Fruit fly (Drosophila melanogaster): Measurements from ENCODE around the gene CG33159.

Gene CG33159

dm6 chr3L:3178530-3179096 lies 25.6 kb downstream of the CG33159 start, which contains the start of the genes MnM and Girdin (continued):
- TF ChIP-seq bigmax (GFP tag; optimal IDR thresholded peaks at IDR 0.05) = no peak
- peak; percentile 39 for TF ChIP-seq Camta (GFP tag; optimal IDR thresholded peaks at IDR 0.05)
- TF ChIP-seq danr (GFP tag; IDR thresholded peaks at IDR 0.05) = no peak
- TF ChIP-seq CG4617 (GFP tag; optimal IDR thresholded peaks at IDR 0.05; ENCODE audit: borderline replicate concordance) = peak; percentile 84
- TF ChIP-seq grau (tag; optimal IDR thresholded peaks at IDR 0.05) = peak; percentile 74
- peak; percentile 38 for TF ChIP-seq dmrt11E (tag; optimal IDR thresholded peaks at IDR 0.05)
- peak; percentile 40 for TF ChIP-seq p53 (GFP tag; optimal IDR thresholded peaks at IDR 0.05)
- TF ChIP-seq disco-r (GFP tag; optimal IDR thresholded peaks at IDR 0.05) = peak; percentile 44
- no peak for TF ChIP-seq sug (tag; optimal IDR thresholded peaks at IDR 0.05)
- no peak for TF ChIP-seq D19B (GFP tag; optimal IDR thresholded peaks at IDR 0.05)
- TF ChIP-seq zf30C (GFP tag; optimal IDR thresholded peaks at IDR 0.05) = no peak
- peak; percentile 53 for TF ChIP-seq pb (GFP tag; optimal IDR thresholded peaks at IDR 0.05)
- TF ChIP-seq ranshi (GFP tag; IDR thresholded peaks at IDR 0.05) = peak; percentile 54; the same call in 1 of the 2 replicates
- no peak for TF ChIP-seq CG6654 (GFP tag; optimal IDR thresholded peaks at IDR 0.05)
- no peak for TF ChIP-seq HLHmδ (GFP tag; optimal IDR thresholded peaks at IDR 0.05)
- peak; percentile 80 for TF ChIP-seq CG14860 (GFP tag; IDR thresholded peaks at IDR 0.05; ENCODE audit: partially characterized antibody)
- peak; percentile 83 for TF ChIP-seq slbo (GFP tag; IDR thresholded peaks at IDR 0.05)
- TF ChIP-seq cad (GFP tag; optimal IDR thresholded peaks at IDR 0.05) = no peak
- TF ChIP-seq CG17328 (GFP tag; IDR thresholded peaks at IDR 0.05) = no peak
- peak; percentile 51 for TF ChIP-seq slp2 (GFP tag; optimal IDR thresholded peaks at IDR 0.05)
- peak; percentile 23 for TF ChIP-seq CG1647 (GFP tag; optimal IDR thresholded peaks at IDR 0.05)
- no peak for TF ChIP-seq otp (GFP tag; IDR thresholded peaks at IDR 0.05)
- peak; percentile 84 for TF ChIP-seq Dp (GFP tag; optimal IDR thresholded peaks at IDR 0.05)
- no peak for TF ChIP-seq CTCF (GFP tag; optimal IDR thresholded peaks at IDR 0.05)
- TF ChIP-seq slou (GFP tag; optimal IDR thresholded peaks at IDR 0.05) = no peak
- peak; percentile 6 for TF ChIP-seq nerfin-1 (tag; optimal IDR thresholded peaks at IDR 0.05)
- TF ChIP-seq ems (GFP tag; optimal IDR thresholded peaks at IDR 0.05) = peak; percentile 50
- no peak for TF ChIP-seq CG9437 (GFP tag; optimal IDR thresholded peaks at IDR 0.05)
- peak; percentile 74 for TF ChIP-seq tx (GFP tag; optimal IDR thresholded peaks at IDR 0.05)
- TF ChIP-seq ci (GFP tag; IDR thresholded peaks at IDR 0.05) = peak; percentile 53; the same call in 1 of the 3 replicates
- TF ChIP-seq tup (GFP tag; optimal IDR thresholded peaks at IDR 0.05) = no peak
- no peak for TF ChIP-seq CG17802 (tag; optimal IDR thresholded peaks at IDR 0.05)
- TF ChIP-seq CG17385 (GFP tag; optimal IDR thresholded peaks at IDR 0.05) = no peak
- TF ChIP-seq yki (optimal IDR thresholded peaks at IDR 0.05) = no peak
- TF ChIP-seq tll (GFP tag; optimal IDR thresholded peaks at IDR 0.05) = peak; percentile 53 to 97
- TF ChIP-seq CG13424 (tag; optimal IDR thresholded peaks at IDR 0.05) = peak; percentile 70
- TF ChIP-seq her (GFP tag; optimal IDR thresholded peaks at IDR 0.05) = peak; percentile 75
- no peak; the same call in 1 of the 2 replicates for TF ChIP-seq Ada2b (GFP tag; IDR thresholded peaks at IDR 0.05)
- TF ChIP-seq Dek (tag; optimal IDR thresholded peaks at IDR 0.05) = peak; percentile 29
- no peak for TF ChIP-seq dati (GFP tag; IDR thresholded peaks at IDR 0.05)
- peak; percentile 81 for TF ChIP-seq CoRest (tag; optimal IDR thresholded peaks at IDR 0.05)
- TF ChIP-seq TFAM (GFP tag; optimal IDR thresholded peaks at IDR 0.05) = no peak
- TF ChIP-seq CG8359 (GFP tag; optimal IDR thresholded peaks at IDR 0.05; ENCODE audit: borderline replicate concordance) = no peak
- TF ChIP-seq CG6854 (GFP tag; optimal IDR thresholded peaks at IDR 0.05) = no peak
- TF ChIP-seq CG3847 (GFP tag; IDR thresholded peaks at IDR 0.05) = peak; percentile 73
- no peak for TF ChIP-seq NC2α (GFP tag; optimal IDR thresholded peaks at IDR 0.05)
- peak; percentile 63 for TF ChIP-seq gro (GFP tag; optimal IDR thresholded peaks at IDR 0.05)
- TF ChIP-seq shn (GFP tag; optimal IDR thresholded peaks at IDR 0.05) = peak; percentile 87
- peak; percentile 25 for TF ChIP-seq CG12744 (GFP tag; optimal IDR thresholded peaks at IDR 0.05)
- peak; percentile 45 for TF ChIP-seq ab (GFP tag; optimal IDR thresholded peaks at IDR 0.05)
- peak; percentile 93 for TF ChIP-seq Dll (GFP tag; IDR thresholded peaks at IDR 0.05; ENCODE audit: partially characterized antibody)
